Worm (Caenorhabditis elegans): ENCODE results near the gene nhr-176.
A peak's percentile ranks its signal among the peaks of the same experiment; 100 is the strongest.

nhr-176 gene

ce11 chrV:16071167-16071566 is at the start of gene nhr-176:
Gene nhr-176 (plus strand): TSS chrV:16071325.
- no peak for TF ChIP-seq nhr-76 (tag; optimal IDR thresholded peaks at IDR 0.05)
- TF ChIP-seq elt-2 (tag; optimal IDR thresholded peaks at IDR 0.05), result peak; percentile 36
- TF ChIP-seq efl-1 (optimal IDR thresholded peaks at IDR 0.05), result no peak
- TF ChIP-seq efl-1 (GFP tag; optimal IDR thresholded peaks at IDR 0.05 in 1 of 2), result peak in 1 of 2 experiments; percentile 34

- no peak for TF ChIP-seq fkh-8 (tag; optimal IDR thresholded peaks at IDR 0.05)
- TF ChIP-seq unc-130 (tag; optimal IDR thresholded peaks at IDR 0.05), result no peak
- no peak for TF ChIP-seq mdl-1 (tag; optimal IDR thresholded peaks at IDR 0.05)
- no peak for TF ChIP-seq egl-13 (tag; optimal IDR thresholded peaks at IDR 0.05)
- TF ChIP-seq fos-1 (tag; optimal IDR thresholded peaks at IDR 0.05), result no peak
- TF ChIP-seq lin-35 (GFP tag; optimal IDR thresholded peaks at IDR 0.05), result peak; percentile 91 to 95
- TF ChIP-seq xbp-1 (tag; optimal IDR thresholded peaks at IDR 0.05), result peak; percentile 55
- peak; percentile 76 for TF ChIP-seq nhr-85 (tag)
- no peak for TF ChIP-seq nhr-84 (tag; optimal IDR thresholded peaks at IDR 0.05)
- peak; percentile 66 for TF ChIP-seq unc-98 (GFP tag; IDR thresholded peaks at IDR 0.05)
- TF ChIP-seq snu-23 (GFP tag; optimal IDR thresholded peaks at IDR 0.05), result no peak
- peak; percentile 75 for TF ChIP-seq nhr-90 (tag; optimal IDR thresholded peaks at IDR 0.05; ENCODE audit: poor library complexity)
- TF ChIP-seq efl-3 (GFP tag; optimal IDR thresholded peaks at IDR 0.05), result no peak
- peak; percentile 49 for TF ChIP-seq isw-1 (GFP tag; IDR thresholded peaks at IDR 0.05)
- TF ChIP-seq tlp-1 (tag; optimal IDR thresholded peaks at IDR 0.05), result no peak
- no peak for TF ChIP-seq sup-37 (GFP tag; optimal IDR thresholded peaks at IDR 0.05)
- no peak for TF ChIP-seq lin-14 (GFP tag; optimal IDR thresholded peaks at IDR 0.05)
- peak; percentile 51 for TF ChIP-seq sox-4 (tag; optimal IDR thresholded peaks at IDR 0.05)
- TF ChIP-seq F16B12.6 (tag; optimal IDR thresholded peaks at IDR 0.05), result no peak
- TF ChIP-seq ces-1 (GFP tag; optimal IDR thresholded peaks at IDR 0.05), result no peak
- TF ChIP-seq ztf-4 (tag; optimal IDR thresholded peaks at IDR 0.05), result no peak
- TF ChIP-seq lin-13 (GFP tag; optimal IDR thresholded peaks at IDR 0.05), result no peak
- no peak for TF ChIP-seq nhr-28 (tag; optimal IDR thresholded peaks at IDR 0.05)
- peak; percentile 1 for TF ChIP-seq C16A3.4 (tag; optimal IDR thresholded peaks at IDR 0.05)
- TF ChIP-seq skn-1 (tag; optimal IDR thresholded peaks at IDR 0.05), result peak; percentile 25
- TF ChIP-seq efl-1 (optimal IDR thresholded peaks at IDR 0.05), result peak; percentile 92 to 95
- TF ChIP-seq efl-1 (GFP tag; optimal IDR thresholded peaks at IDR 0.05 in 1 of 2), result peak; percentile 92 to 99
- TF ChIP-seq unc-30 (tag; optimal IDR thresholded peaks at IDR 0.05), result no peak
- TF ChIP-seq irx-1 (tag; optimal IDR thresholded peaks at IDR 0.05), result peak; percentile 72
- TF ChIP-seq mab-9 (GFP tag; IDR thresholded peaks at IDR 0.05), result no peak
- TF ChIP-seq ceh-8 (GFP tag; optimal IDR thresholded peaks at IDR 0.05), result no peak
- peak; percentile 73 for TF ChIP-seq nhr-71 (tag; optimal IDR thresholded peaks at IDR 0.05)
- TF ChIP-seq snpc-4 (tag; optimal IDR thresholded peaks at IDR 0.05), result peak; percentile 68
- TF ChIP-seq nhr-237 (tag; optimal IDR thresholded peaks at IDR 0.05), result no peak
- no peak for TF ChIP-seq grh-1 (GFP tag; IDR thresholded peaks at IDR 0.05)
- peak; percentile 73 for TF ChIP-seq nhr-47 (tag; optimal IDR thresholded peaks at IDR 0.05)
- TF ChIP-seq hlh-17 (GFP tag; optimal IDR thresholded peaks at IDR 0.05; ENCODE audit: borderline replicate concordance), result no peak
- TF ChIP-seq elt-3 (tag; optimal IDR thresholded peaks at IDR 0.05), result no peak
- no peak for TF ChIP-seq hpl-2 (GFP tag; optimal IDR thresholded peaks at IDR 0.05)
- no peak for TF ChIP-seq zag-1 (tag; optimal IDR thresholded peaks at IDR 0.05)
- TF ChIP-seq nhr-76 (tag; optimal IDR thresholded peaks at IDR 0.05), result no peak
- no peak for TF ChIP-seq ama-1 (optimal IDR thresholded peaks at IDR 0.05)
- no peak for TF ChIP-seq C34B4.2 (tag; optimal IDR thresholded peaks at IDR 0.05)
- no peak for TF ChIP-seq unc-86 (tag; optimal IDR thresholded peaks at IDR 0.05)
- no peak for TF ChIP-seq tbx-2 (tag; optimal IDR thresholded peaks at IDR 0.05)
- TF ChIP-seq lsy-2 (tag; optimal IDR thresholded peaks at IDR 0.05), result no peak
- TF ChIP-seq nhr-77 (tag; optimal IDR thresholded peaks at IDR 0.05), result no peak
- TF ChIP-seq mep-1 (tag; optimal IDR thresholded peaks at IDR 0.05), result no peak
- peak; percentile 84 for TF ChIP-seq lir-3 (tag; optimal IDR thresholded peaks at IDR 0.05; ENCODE audit: poor library complexity)
- TF ChIP-seq ceh-88 (GFP tag; IDR thresholded peaks at IDR 0.05), result no peak
- peak; percentile 16 for TF ChIP-seq elt-2 (tag; optimal IDR thresholded peaks at IDR 0.05)
- TF ChIP-seq ceh-82 (tag; optimal IDR thresholded peaks at IDR 0.05), result peak; percentile 15 to 52 (median 36)
Observed at ce11 chrV:16022600-16022999, 48.5 kb upstream of the nhr-176 start.
